Fruit fly (Drosophila melanogaster): ENCODE measurements around the gene CG31862.

- TF ChIP-seq CG15269 (tag; optimal IDR thresholded peaks at IDR 0.05) (no peak), toy (GFP tag; IDR thresholded peaks at IDR 0.05) (no peak), pum (GFP tag; optimal IDR thresholded peaks at IDR 0.05) (no peak), zen (tag; optimal IDR thresholded peaks at IDR 0.05) (no peak), CG6813 (GFP tag; optimal IDR thresholded peaks at IDR 0.05) (no peak), Deaf1 (tag; optimal IDR thresholded peaks at IDR 0.05) (no peak), Hey (tag; optimal IDR thresholded peaks at IDR 0.05) (no peak), gsb-n (tag; optimal IDR thresholded peaks at IDR 0.05) (no peak), Dek (tag; optimal IDR thresholded peaks at IDR 0.05) (no peak)
Observed at dm6 chr2L:12338548-12338947, at the start of gene CG31862.
